Fruit fly (Drosophila melanogaster) whole organism, adult: Measurements from ENCODE around the gene CG13247.

Source experiments
- CG14711 ChIP-seq: fragments of 200-800 bp; sonication (Bioruptor generic); optimal IDR thresholded peaks from 2 replicates; lab custom pipeline; 2018; ENCODE audit warnings: missing biosample characterization, mild to moderate bottlenecking, missing genetic modification characterization, moderate library complexity
- CG1620 ChIP-seq: fragments of 200-800 bp; sonication (Bioruptor generic); optimal IDR thresholded peaks from 2 replicates; lab custom pipeline; 2016; ENCODE audit warnings: missing biosample characterization, missing genetic modification characterization
- CG7101 ChIP-seq: fragments of 200-800 bp; sonication (Bioruptor generic); optimal IDR thresholded peaks from 2 replicates; lab custom pipeline; 2018; ENCODE audit warnings: missing biosample characterization, mild to moderate bottlenecking, missing genetic modification characterization, moderate library complexity
- Clk ChIP-seq: fragments of 200-800 bp; sonication (Bioruptor generic); optimal IDR thresholded peaks from 2 replicates; lab custom pipeline; 2017; ENCODE audit warnings: missing biosample characterization, missing genetic modification characterization
- Crg-1 ChIP-seq: fragments of 200-800 bp; sonication (Bioruptor generic); optimal IDR thresholded peaks from 2 replicates; lab custom pipeline; 2016; ENCODE audit warnings: missing biosample characterization, missing genetic modification characterization
- Hr96 ChIP-seq: fragments of 200-800 bp; sonication (Bioruptor generic); optimal IDR thresholded peaks from 2 replicates; lab custom pipeline; 2016; ENCODE audit warnings: missing biosample characterization, missing genetic modification characterization
- Mnt ChIP-seq: fragments of 200-800 bp; sonication (Bioruptor generic); optimal IDR thresholded peaks from 2 replicates; lab custom pipeline; 2016; ENCODE audit warnings: missing biosample characterization, mild to moderate bottlenecking, missing genetic modification characterization
- cic ChIP-seq: fragments of 200-800 bp; sonication (Bioruptor generic); optimal IDR thresholded peaks from 2 replicates; lab custom pipeline; 2017; ENCODE audit warnings: missing biosample characterization, mild to moderate bottlenecking, missing genetic modification characterization, moderate library complexity
- cnc ChIP-seq, 2 experiments: fragments of >200 bp; optimal IDR thresholded peaks; 2 replicates each; lab custom pipeline; 2017
- kay ChIP-seq: fragments of 200-800 bp; sonication (Bioruptor generic); peaks from one replicate; lab custom pipeline; 2016; ENCODE audit warnings: missing biosample characterization, missing genetic modification characterization, borderline replicate concordance
- ovo ChIP-seq: fragments of 200-800 bp; sonication (Bioruptor generic); optimal IDR thresholded peaks from 2 replicates; lab custom pipeline; 2016; ENCODE audit warnings: missing biosample characterization, missing genetic modification characterization
- pad ChIP-seq: fragments of 200-800 bp; sonication (Bioruptor generic); optimal IDR thresholded peaks from 3 replicates; lab custom pipeline; 2017; ENCODE audit warnings: missing biosample characterization, missing genetic modification characterization, mild to moderate bottlenecking, moderate library complexity, missing genetic modification reagents

DNA sequence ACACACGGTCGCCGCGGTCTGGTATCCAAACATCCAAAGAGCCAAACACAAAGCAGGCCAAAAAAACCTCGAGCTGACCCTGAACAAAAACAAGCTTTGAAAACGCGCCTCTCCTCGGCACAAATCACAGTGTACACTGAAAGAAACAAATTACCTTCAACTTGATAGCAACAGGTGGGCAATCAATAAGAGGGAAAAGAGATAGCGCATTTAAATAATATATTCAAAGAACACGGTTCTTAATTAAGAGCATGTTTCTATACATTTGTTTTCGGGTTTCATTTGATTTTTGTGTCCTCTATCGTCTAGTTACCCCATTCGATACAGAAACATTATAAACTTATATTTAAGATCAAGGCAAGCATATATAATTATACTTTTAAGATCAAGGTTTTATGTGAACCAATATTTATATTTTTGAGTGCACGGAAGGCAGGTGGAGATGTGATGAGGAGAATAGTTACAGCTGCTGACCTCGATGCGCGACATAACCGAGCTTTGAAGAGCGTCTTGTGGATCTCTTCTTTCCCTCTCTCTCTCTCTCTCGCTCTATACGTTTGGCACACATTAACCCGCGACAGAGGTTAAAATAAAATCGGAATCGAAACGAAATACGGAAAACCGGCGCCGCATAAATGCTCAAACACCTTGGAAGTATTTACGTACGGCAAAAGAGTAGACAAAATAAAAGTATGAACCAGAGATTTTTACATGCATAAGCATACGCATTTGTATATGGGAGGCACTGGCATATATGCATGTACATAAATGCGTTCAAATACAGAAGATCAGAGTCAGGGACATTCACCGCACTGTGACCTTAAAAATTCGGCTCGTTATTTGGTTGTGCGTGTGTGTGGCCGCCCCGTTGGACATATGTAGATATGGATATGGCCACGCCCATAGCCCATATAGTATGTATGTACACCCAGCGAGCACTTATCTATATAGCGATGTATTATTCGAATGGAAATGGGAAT is 28.4 kb downstream of the CG13247 start:
- peak; percentile 30 for TF ChIP-seq CG14711 (tag; lab: Kevin White, UChicago)
- no peak for TF ChIP-seq pad (GFP tag; lab: Kevin White, UChicago)
- no peak for TF ChIP-seq Crg-1
- peak; percentile 36 for TF ChIP-seq Clk (GFP tag; lab: Kevin White, UChicago)
- no peak for TF ChIP-seq ovo (GFP tag; lab: Kevin White, UChicago)
- TF ChIP-seq Hr96 (GFP tag; lab: Kevin White, UChicago), result no peak
- no peak for TF ChIP-seq Mnt
- TF ChIP-seq cic (GFP tag; lab: Kevin White, UChicago), result no peak
- no peak for TF ChIP-seq kay (GFP tag; lab: Kevin White, UChicago)
- no peak for TF ChIP-seq cnc (optimal IDR thresholded peaks at IDR 0.05; lab: Kevin White, UChicago)
- TF ChIP-seq CG1620, result peak; percentile 4
- TF ChIP-seq CG7101 (tag; lab: Kevin White, UChicago), result peak; percentile 46
